Fruit fly (Drosophila melanogaster) whole organism, pupa: ENCODE measurements around the gene CG10984.
A peak's percentile ranks its signal among the peaks of the same experiment; 100 is the strongest.

Source experiments
- CG10348 ChIP-seq: fragments of 200-800 bp; sonication (Bioruptor generic); IDR thresholded peaks from 2 replicates; pipeline ENCODE4 v1.3.6; 2022; ENCODE audit warnings: missing biosample characterization, missing genetic modification characterization
- CG12605 ChIP-seq: fragments of 200-800 bp; sonication (Bioruptor generic); IDR thresholded peaks from 2 replicates; pipeline ENCODE4 v1.3.6; 2022; ENCODE audit warnings: missing biosample characterization, missing genetic modification characterization
- CG13204 ChIP-seq: fragments of 200-800 bp; sonication (Bioruptor generic); optimal IDR thresholded peaks from 2 replicates; lab custom pipeline; 2018; ENCODE audit warnings: missing biosample characterization, mild to moderate bottlenecking, missing genetic modification characterization, moderate library complexity
- CG17806 ChIP-seq: fragments of 200-800 bp; sonication (Bioruptor generic); optimal IDR thresholded peaks from 2 replicates; lab custom pipeline; 2018; ENCODE audit warnings: missing biosample characterization, mild to moderate bottlenecking, missing genetic modification characterization, moderate library complexity
- CG32121 ChIP-seq: fragments of 200-800 bp; sonication (Bioruptor generic); IDR thresholded peaks from 2 replicates; pipeline ENCODE4 v1.3.6; 2022; ENCODE audit warnings: missing biosample characterization, missing genetic modification characterization
- CG34367 ChIP-seq: fragments of 200-800 bp; sonication (Bioruptor generic); optimal IDR thresholded peaks from 2 replicates; lab custom pipeline; 2018; ENCODE audit warnings: missing biosample characterization, mild to moderate bottlenecking, missing genetic modification characterization
- CG4496 ChIP-seq: fragments of 200-800 bp; sonication (Bioruptor generic); IDR thresholded peaks from 3 replicates; pipeline ENCODE4 v1.3.6; 2022; ENCODE audit warnings: missing biosample characterization, missing genetic modification characterization
- CG8159 ChIP-seq: fragments of 200-800 bp; sonication (Bioruptor generic); optimal IDR thresholded peaks from 3 replicates; lab custom pipeline; 2018; ENCODE audit warnings: missing biosample characterization, mild to moderate bottlenecking, missing genetic modification characterization, moderate library complexity
- CG9948 ChIP-seq: fragments of 200-800 bp; sonication (Bioruptor generic); optimal IDR thresholded peaks from 2 replicates; lab custom pipeline; 2018; ENCODE audit warnings: missing biosample characterization, mild to moderate bottlenecking, missing genetic modification characterization, moderate library complexity
- D1 ChIP-seq: fragments of 200-800 bp; sonication (Bioruptor generic); optimal IDR thresholded peaks from 2 replicates; lab custom pipeline; 2018; ENCODE audit warnings: missing biosample characterization, mild to moderate bottlenecking, missing genetic modification characterization, moderate library complexity
- EcR ChIP-seq: fragments of 200-800 bp; sonication (Bioruptor generic); optimal IDR thresholded peaks from 3 replicates; lab custom pipeline; 2019; ENCODE audit warnings: missing biosample characterization, missing genetic modification characterization, mild to moderate bottlenecking, moderate library complexity, missing genetic modification reagents
- Ets98B ChIP-seq: fragments of 200-800 bp; sonication (Bioruptor generic); IDR thresholded peaks from 2 replicates; pipeline ENCODE4 v1.3.6; 2022; ENCODE audit warnings: missing biosample characterization, missing genetic modification characterization
- Pif1A ChIP-seq: fragments of 200-800 bp; sonication (Bioruptor generic); optimal IDR thresholded peaks from 3 replicates; lab custom pipeline; 2016; ENCODE audit warnings: missing biosample characterization, missing genetic modification characterization
- Pif1B ChIP-seq: fragments of 200-800 bp; sonication (Bioruptor generic); optimal IDR thresholded peaks from 3 replicates; lab custom pipeline; 2016; ENCODE audit warnings: missing biosample characterization, missing genetic modification characterization
- Snoo ChIP-seq: fragments of 200-800 bp; sonication (Bioruptor generic); optimal IDR thresholded peaks from 3 replicates; lab custom pipeline; 2017; ENCODE audit warnings: missing biosample characterization, mild to moderate bottlenecking, missing genetic modification characterization, inconsistent platforms
- fd96Ca ChIP-seq: fragments of 200-800 bp; sonication (Bioruptor generic); IDR thresholded peaks from 3 replicates; pipeline ENCODE4 v1.3.6; 2022; ENCODE audit warnings: missing biosample characterization, missing genetic modification characterization
- gl ChIP-seq: fragments of 200-800 bp; sonication (Bioruptor generic); optimal IDR thresholded peaks from 2 replicates; lab custom pipeline; 2018; ENCODE audit warnings: missing biosample characterization, mild to moderate bottlenecking, missing genetic modification characterization
- rn ChIP-seq: fragments of 200-800 bp; sonication (Bioruptor generic); IDR thresholded peaks from 2 replicates; pipeline ENCODE4 v1.3.6; 2022; ENCODE audit warnings: missing biosample characterization, missing genetic modification characterization

CG10984 gene

DNA sequence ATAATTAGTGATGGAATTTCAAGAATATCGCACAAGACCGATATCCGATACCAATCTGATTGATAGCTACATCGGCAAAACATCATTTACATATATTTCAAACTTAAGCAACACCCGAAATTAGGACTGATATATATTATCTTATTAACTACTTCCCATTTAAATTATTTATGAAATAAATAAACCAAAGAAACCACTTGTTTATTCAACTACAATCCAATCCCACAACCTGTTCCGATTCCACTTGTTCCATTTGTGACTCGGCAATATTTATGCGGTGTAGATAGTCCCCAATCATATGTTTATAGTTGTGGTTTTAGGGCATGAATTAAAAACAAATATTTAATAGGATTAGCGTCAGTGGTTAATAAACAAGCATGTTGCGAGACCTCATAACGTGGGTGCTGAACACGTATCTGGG, 4.9 kb downstream of the CG10984 start, which contains the start of the genes CG10973 and Vps13D:
Gene CG10973, minus strand, starts transcription at position 6 of the 421 bp plus-strand sequence.
Gene Vps13D, plus strand, starts transcription at position 281 of the 421 bp plus-strand sequence.
- TF ChIP-seq fd96Ca (GFP tag; lab: Robert Waterston, UW), result peak; percentile 35; the same call in 1 of the 3 replicates
- no peak for TF ChIP-seq CG34367 (tag; lab: Kevin White, UChicago)

DNA sequence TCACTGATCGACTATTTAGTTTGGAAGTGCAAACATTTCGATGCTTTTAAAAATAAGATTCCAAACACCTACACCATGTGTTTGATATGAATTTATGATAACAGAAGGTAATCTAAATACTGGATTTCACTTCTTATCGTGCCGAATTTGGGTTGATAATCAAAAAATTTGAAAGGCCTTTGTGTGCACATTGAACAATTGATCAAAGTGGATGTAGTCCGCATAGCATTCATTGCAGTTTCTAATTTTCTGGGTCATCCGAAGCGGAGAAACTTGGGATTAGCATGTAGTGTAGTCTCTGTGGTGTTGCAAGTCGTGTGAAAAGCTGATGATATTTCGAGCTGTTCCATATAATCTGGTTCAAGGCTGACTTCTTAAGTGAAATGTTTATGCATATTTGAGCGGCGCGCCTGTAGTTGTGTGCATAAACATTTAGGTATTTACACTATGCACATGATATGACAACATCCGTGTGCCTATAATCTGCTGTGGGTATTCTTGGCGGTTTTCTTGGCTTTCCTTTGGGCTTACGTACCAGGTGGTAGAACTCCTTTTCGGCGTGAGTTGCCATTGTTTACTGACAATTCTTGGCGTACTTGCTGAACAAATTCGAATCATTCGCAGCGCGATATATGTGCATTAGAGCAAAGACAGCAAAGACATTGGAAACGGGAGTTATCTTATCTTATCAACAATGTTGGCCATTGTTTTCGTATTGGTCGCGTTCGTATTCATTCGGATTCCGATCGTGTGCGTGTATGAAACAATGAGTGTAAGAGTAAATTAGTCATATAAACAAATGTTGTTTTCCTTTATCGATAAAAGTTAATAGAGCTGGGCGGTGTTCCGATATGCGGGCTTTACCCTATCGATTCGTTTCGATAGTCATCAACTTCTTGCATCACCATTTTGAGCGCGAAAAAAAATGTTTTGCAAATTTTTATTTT, 23.1 kb downstream of the CG10984 start, which contains the start of gene Hip1:
Gene Hip1, minus strand, starts transcription at position 834 of the 947 bp plus-strand sequence.
- TF ChIP-seq CG4496 (no peak), CG10348 (no peak), CG12605 (no peak), gl (tag; lab: Kevin White, UChicago) (no peak), rn (GFP tag; lab: Robert Waterston, UW) (no peak), Pif1B (no peak), CG34367 (tag; lab: Kevin White, UChicago) (no peak)

DNA sequence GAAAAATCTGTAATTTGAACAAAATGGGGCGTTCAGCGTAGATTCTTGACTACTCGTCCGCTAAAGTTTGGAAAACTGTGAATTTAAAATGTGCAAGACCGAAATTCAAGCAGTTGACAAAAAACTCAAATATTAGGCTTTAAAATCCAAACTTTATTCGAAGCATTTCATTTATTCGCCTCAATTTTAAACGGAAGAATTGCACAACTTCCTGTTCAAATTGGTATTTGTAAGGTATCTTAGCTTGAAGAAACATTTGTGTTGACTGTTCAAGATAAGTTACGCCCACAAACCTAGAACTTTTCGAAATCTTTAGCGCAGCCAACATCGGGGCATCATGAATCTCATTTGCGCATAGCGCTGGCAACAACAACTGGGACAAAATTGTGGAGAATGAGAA, 28.7 kb downstream of the CG10984 start, which contains the start of gene CG32106:
Gene CG32106, minus strand, starts transcription at position 101 of the 400 bp plus-strand sequence.
- TF ChIP-seq CG32121 (GFP tag; lab: Robert Waterston, UW), result no peak
- no peak for TF ChIP-seq fd96Ca (GFP tag; lab: Robert Waterston, UW)

DNA sequence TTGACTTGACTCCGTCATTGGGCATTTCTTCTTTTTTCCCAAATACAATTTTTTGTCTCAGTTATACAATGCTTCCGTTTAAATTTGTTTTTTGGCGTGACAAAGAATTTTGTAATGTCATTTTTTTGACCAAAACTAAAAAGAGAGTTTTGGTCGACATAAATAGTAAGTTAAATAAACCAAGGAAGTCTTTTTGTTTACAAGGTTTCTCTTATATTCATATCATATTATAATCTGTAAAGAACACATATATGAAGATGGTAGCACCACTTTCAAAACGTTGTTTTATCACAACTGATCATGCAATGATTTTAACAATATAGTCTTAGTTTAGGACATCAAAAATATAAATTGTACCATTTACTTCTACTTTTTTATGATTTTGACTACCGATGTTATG, 31.1 kb downstream of the CG10984 start, which contains the start of the genes CG10969 and CG17666:
Gene CG10969, minus strand, starts transcription at position 101 of the 400 bp plus-strand sequence.
Gene CG17666, plus strand, starts transcription at position 329 of the 400 bp plus-strand sequence.
- TF ChIP-seq CG13204 (GFP tag; lab: Kevin White, UChicago), result no peak
- no peak for TF ChIP-seq CG17806 (tag; lab: Kevin White, UChicago)
- no peak for TF ChIP-seq CG8159 (tag; lab: Kevin White, UChicago)
- no peak for TF ChIP-seq CG32121 (GFP tag; lab: Robert Waterston, UW)
- no peak for TF ChIP-seq Ets98B
- TF ChIP-seq CG10348, result no peak
- TF ChIP-seq CG34367 (tag; lab: Kevin White, UChicago), result no peak
- no peak for TF ChIP-seq CG12605
- no peak for TF ChIP-seq fd96Ca (GFP tag; lab: Robert Waterston, UW)

DNA sequence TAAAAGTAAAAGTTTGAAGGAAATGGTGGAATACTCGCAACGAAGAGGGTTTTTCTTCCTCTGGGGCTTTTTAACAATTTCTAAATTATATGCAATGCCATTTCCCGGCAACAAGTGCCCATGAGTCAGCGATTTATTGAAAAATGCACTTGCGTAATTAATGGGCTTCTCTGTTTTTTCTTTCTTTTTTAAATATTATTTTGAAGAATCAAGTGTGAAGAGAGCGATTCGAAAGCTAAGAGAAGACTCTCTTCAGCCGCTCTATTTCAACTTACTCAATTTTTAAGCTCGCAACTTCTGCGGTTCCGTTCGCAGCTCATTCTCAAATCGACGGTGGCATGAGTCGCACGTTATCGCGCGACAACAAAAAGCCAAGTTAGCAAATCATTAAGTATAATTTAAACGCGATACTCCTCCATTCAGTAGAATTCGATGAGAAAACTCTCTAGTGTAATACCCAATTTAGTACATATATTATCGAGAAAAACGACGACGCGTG, 40.0 kb downstream of the CG10984 start, which contains the start of gene CG42709:
Gene CG42709, plus strand, starts transcription at position 318 of the 499 bp plus-strand sequence.
- peak; percentile 17 for TF ChIP-seq gl (tag; lab: Kevin White, UChicago)
- TF ChIP-seq CG8159 (tag; lab: Kevin White, UChicago), result no peak
- TF ChIP-seq Snoo (tag; lab: Kevin White, UChicago), result no peak
- peak; percentile 77 for TF ChIP-seq EcR (GFP tag; lab: Kevin White, UChicago)
- no peak; the same call in 1 of the 2 replicates for TF ChIP-seq Ets98B
- no peak for TF ChIP-seq D1 (tag; lab: Kevin White, UChicago)
- TF ChIP-seq CG13204 (GFP tag; lab: Kevin White, UChicago), result no peak
- TF ChIP-seq Pif1B, result peak; percentile 57
- peak; percentile 30; the same call in 1 of the 2 replicates for TF ChIP-seq CG12605
- peak; percentile 45 for TF ChIP-seq Pif1A (GFP tag; lab: Kevin White, UChicago)
- no peak for TF ChIP-seq CG17806 (tag; lab: Kevin White, UChicago)

DNA sequence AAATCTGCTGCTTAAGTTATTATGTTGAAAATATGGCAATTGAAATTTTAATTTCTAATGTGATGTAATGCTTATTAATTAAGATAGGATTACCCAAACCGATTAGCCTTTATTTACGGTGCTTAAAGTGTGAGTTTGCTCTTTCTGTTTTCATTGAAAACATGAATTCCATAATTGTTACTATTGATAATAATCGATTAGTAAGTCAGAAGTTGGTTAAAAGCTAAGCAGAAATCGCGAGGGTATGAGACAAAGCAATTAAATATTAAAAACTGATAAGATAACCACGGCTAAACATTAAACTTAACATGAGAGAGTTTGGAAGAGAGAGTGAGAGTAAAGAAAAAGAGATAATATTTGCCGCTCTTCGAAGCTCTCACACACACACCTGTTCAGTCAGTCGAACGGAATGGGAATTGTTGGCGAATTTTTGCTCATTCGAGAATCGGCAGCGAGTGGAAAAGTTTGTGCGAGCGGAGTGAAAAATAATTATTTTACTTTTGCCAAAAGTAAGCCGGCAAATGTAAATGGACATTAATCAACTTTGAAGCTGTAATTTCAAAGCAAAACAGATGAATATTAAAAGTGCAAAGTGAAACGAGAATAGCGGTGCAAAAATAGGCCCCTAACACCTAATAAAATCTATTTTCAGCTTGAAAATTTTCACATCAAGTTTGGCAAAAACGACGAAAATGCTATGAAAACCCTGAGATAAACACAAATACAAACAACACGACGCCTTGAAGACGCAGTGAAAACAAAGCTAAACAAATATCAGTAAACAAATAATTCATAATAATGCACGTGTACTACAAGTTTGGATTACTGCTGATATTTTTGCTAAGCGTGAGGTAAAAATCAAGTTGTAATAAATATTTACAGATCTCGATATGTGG, 41.1 kb downstream of the CG10984 start:
- peak; percentile 34; the same call in 1 of the 2 replicates for TF ChIP-seq CG12605
- TF ChIP-seq CG10348, result no peak
- TF ChIP-seq CG34367 (tag; lab: Kevin White, UChicago), result no peak
- TF ChIP-seq D1 (tag; lab: Kevin White, UChicago), result peak; percentile 43
- TF ChIP-seq Pif1B, result peak; percentile 13

DNA sequence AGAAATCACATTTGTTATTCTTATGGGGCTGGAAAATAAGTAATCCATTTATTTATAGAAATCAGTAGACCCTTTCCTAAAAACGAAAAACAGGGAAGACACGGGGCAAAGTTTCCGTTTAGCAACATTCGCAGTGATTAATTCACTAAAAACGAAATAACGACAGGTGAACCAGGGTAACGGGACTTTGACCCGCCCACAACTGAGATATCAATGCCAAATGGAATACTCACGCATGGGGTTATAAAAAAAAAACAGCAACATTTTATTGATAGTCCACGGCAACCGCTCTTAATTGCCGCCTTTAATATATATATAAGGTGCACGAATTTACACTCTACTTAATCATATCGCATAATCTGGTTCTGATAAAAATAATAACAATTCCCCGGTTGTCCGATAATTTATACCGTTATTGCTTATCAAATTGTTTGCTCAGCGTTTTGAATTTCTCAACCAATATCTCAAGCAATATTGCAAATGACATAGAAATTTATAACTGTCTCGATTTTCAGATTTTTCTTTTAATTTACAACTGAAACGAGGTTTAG, 41.8 kb downstream of the CG10984 start:
- TF ChIP-seq CG13204 (GFP tag; lab: Kevin White, UChicago), result no peak
- no peak for TF ChIP-seq CG12605
- no peak for TF ChIP-seq CG9948 (tag; lab: Kevin White, UChicago)
- TF ChIP-seq Ets98B, result no peak
- TF ChIP-seq CG32121 (GFP tag; lab: Robert Waterston, UW), result no peak
- no peak for TF ChIP-seq Pif1A (GFP tag; lab: Kevin White, UChicago)
- no peak for TF ChIP-seq fd96Ca (GFP tag; lab: Robert Waterston, UW)
